Worm (Caenorhabditis elegans): Measurements from ENCODE around the gene srg-45.
A peak's percentile ranks its signal among the peaks of the same experiment; 100 is the strongest.

The srg-45 gene

DNA sequence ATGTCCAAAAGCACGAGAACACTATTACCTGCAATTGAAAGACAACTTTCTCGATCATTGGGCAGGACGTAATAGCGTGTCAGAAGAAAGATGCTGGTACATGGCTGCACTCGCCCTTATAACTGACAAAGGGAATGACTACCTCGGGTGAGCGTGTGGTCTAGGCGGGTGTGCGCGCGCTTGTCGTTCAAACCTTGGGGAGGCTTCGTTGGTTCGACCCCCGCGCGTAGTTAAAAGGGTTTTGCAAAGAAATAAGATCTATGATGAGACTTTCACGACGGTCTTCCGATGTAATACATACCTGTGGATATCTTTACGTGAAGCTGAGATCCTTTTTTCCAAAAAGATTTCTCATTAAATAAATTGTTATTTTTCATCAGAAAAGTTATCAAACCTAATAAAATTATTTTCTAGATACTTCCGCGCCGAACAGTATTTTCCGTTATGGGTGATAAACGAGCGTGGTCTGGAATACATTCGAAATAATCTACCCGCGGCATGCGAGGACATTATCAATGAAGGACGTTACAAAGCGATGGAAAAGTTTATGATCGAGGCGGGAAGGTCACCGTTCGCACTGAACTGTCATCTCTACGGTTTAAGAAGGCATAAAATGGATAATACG, 3.7 kb upstream of the srg-45 start (continued):
- TF ChIP-seq pha-4 (tag; optimal IDR thresholded peaks at IDR 0.05), result no peak
- peak; percentile 92 for TF ChIP-seq attf-6 (GFP tag; IDR thresholded peaks at IDR 0.05)
- TF ChIP-seq mcd-1 (GFP tag; IDR thresholded peaks at IDR 0.05), result peak; percentile 90
- TF ChIP-seq snpc-1.3 (tag; optimal IDR thresholded peaks at IDR 0.05; ENCODE audit: insufficient read depth), result peak; percentile 96
- TF ChIP-seq F52B5.7 (tag; optimal IDR thresholded peaks at IDR 0.05), result peak; percentile 100
- peak; percentile 90 for TF ChIP-seq nhr-179 (tag; optimal IDR thresholded peaks at IDR 0.05)
- peak; percentile 96 for TF ChIP-seq T07F8.4 (tag; optimal IDR thresholded peaks at IDR 0.05)
- peak; percentile 95 for TF ChIP-seq F23B12.7 (tag; optimal IDR thresholded peaks at IDR 0.05; ENCODE audit: insufficient read depth)
- TF ChIP-seq athp-1 (tag; optimal IDR thresholded peaks at IDR 0.05), result peak; percentile 99
- peak; percentile 67 for TF ChIP-seq nhr-80 (tag; optimal IDR thresholded peaks at IDR 0.05)
- TF ChIP-seq egl-44 (GFP tag; IDR thresholded peaks at IDR 0.05), result peak; percentile 99
- TF ChIP-seq somi-1 (GFP tag; optimal IDR thresholded peaks at IDR 0.05), result peak; percentile 96
- peak; percentile 78; the same call in 1 of the 2 replicates for TF ChIP-seq lir-1 (GFP tag; conservative IDR thresholded peaks at IDR 0.05)
- peak; percentile 91 for TF ChIP-seq hmg-1.2 (GFP tag; IDR thresholded peaks at IDR 0.05)
- peak; percentile 49 for TF ChIP-seq efl-1 (GFP tag; optimal IDR thresholded peaks at IDR 0.05)
- TF ChIP-seq dpff-1 (tag; optimal IDR thresholded peaks at IDR 0.05), result peak; percentile 99
- TF ChIP-seq hlh-26 (GFP tag; conservative IDR thresholded peaks at IDR 0.05), result peak; percentile 87
- peak; percentile 90 for TF ChIP-seq pbrm-1 (GFP tag; IDR thresholded peaks at IDR 0.05)
- TF ChIP-seq ceh-40 (GFP tag; IDR thresholded peaks at IDR 0.05), result peak; percentile 97
- peak; percentile 99 for TF ChIP-seq lag-1 (GFP tag; IDR thresholded peaks at IDR 0.05)
- TF ChIP-seq Y56A3A.18 (GFP tag; IDR thresholded peaks at IDR 0.05), result peak; percentile 99
- peak; percentile 100 for TF ChIP-seq ceh-58 (GFP tag; IDR thresholded peaks at IDR 0.05)
- TF ChIP-seq gei-17 (GFP tag; optimal IDR thresholded peaks at IDR 0.05), result peak; percentile 93
- peak; percentile 89 for TF ChIP-seq akir-1 (GFP tag; optimal IDR thresholded peaks at IDR 0.05)
- TF ChIP-seq ztf-25 (GFP tag; IDR thresholded peaks at IDR 0.05), result peak; percentile 98
- TF ChIP-seq nfya-1 (tag; optimal IDR thresholded peaks at IDR 0.05; ENCODE audit: borderline replicate concordance, insufficient read depth), result no peak
- TF ChIP-seq lsl-1 (GFP tag; optimal IDR thresholded peaks at IDR 0.05), result peak; percentile 77
- peak; percentile 100 for TF ChIP-seq ets-4 (GFP tag; optimal IDR thresholded peaks at IDR 0.05)
- peak; percentile 93 for TF ChIP-seq Y95B8A.8 (GFP tag; IDR thresholded peaks at IDR 0.05)
- peak; percentile 82 for TF ChIP-seq egrh-3 (GFP tag; IDR thresholded peaks at IDR 0.05)
- peak; percentile 95 for TF ChIP-seq lin-54 (GFP tag; optimal IDR thresholded peaks at IDR 0.05)
- peak; percentile 96 for TF ChIP-seq Y79H2A.3 (GFP tag; conservative IDR thresholded peaks at IDR 0.05)

ce11 chrV:12305677-12306076, 1.6 kb upstream of the srg-45 start:
- no peak for TF ChIP-seq ZK185.1 (tag; optimal IDR thresholded peaks at IDR 0.05; ENCODE audit: poor library complexity, severe bottlenecking)
- no peak for TF ChIP-seq rcor-1 (GFP tag; IDR thresholded peaks at IDR 0.05)
- no peak for TF ChIP-seq F23B12.7 (tag; optimal IDR thresholded peaks at IDR 0.05; ENCODE audit: insufficient read depth)
- TF ChIP-seq B0261.1 (tag; optimal IDR thresholded peaks at IDR 0.05), result no peak
- TF ChIP-seq sptf-2 (GFP tag; optimal IDR thresholded peaks at IDR 0.05), result no peak
- no peak for TF ChIP-seq him-1 (tag; optimal IDR thresholded peaks at IDR 0.05)
- TF ChIP-seq tbx-9 (tag; optimal IDR thresholded peaks at IDR 0.05; ENCODE audit: borderline replicate concordance), result no peak
- TF ChIP-seq Y56A3A.18 (GFP tag; IDR thresholded peaks at IDR 0.05), result no peak
- TF ChIP-seq hmg-20 (GFP tag; IDR thresholded peaks at IDR 0.05), result no peak
- TF ChIP-seq ztf-3 (GFP tag; optimal IDR thresholded peaks at IDR 0.05), result no peak

Measured in whole organism, young adult.